Worm (Caenorhabditis elegans) whole organism, L2 larva: ENCODE results near the gene srh-219.

Source experiments
- elt-3 ChIP-seq: sonication (generic microtip); optimal IDR thresholded peaks from 2 replicates; lab custom pipeline; 2017; ENCODE audit warnings: missing biosample characterization, missing genetic modification characterization
- lin-11 ChIP-seq: fragments of 150-350 bp; sonication (generic microtip); optimal IDR thresholded peaks from 2 replicates; lab custom pipeline; 2014; ENCODE audit warnings: missing biosample characterization, missing genetic modification characterization, inconsistent platforms, mixed read lengths
- lin-13 ChIP-seq: fragments of 150-350 bp; optimal IDR thresholded peaks from 2 replicates; lab custom pipeline; 2014; ENCODE audit warnings: missing biosample characterization, missing genetic modification reagents, missing genetic modification characterization
- lsy-2 ChIP-seq, 2 experiments: fragments of 150-350 bp in 1 of 2; sonication (generic microtip) in 1 of 2; optimal IDR thresholded peaks; 2 replicates each; lab custom pipeline; 2014 to 2017; ENCODE audit warnings: missing biosample characterization in 2 of 2, missing genetic modification characterization in 2 of 2
- unc-55 ChIP-seq: fragments of 150-350 bp; sonication (generic microtip); optimal IDR thresholded peaks from 3 replicates; lab custom pipeline; 2014; ENCODE audit warnings: missing biosample characterization, missing genetic modification reagents, missing genetic modification characterization

ce11 chrV:15471029-15471428 lies 24.2 kb upstream of the srh-219 start, which contains the start of gene dpf-1:
- no peak for TF ChIP-seq lin-13 (GFP tag; lab: Kevin White, UChicago)
- no peak for TF ChIP-seq lsy-2 (tag; optimal IDR thresholded peaks at IDR 0.05; lab: Kevin White, UChicago)
- no peak for TF ChIP-seq unc-55 (GFP tag; lab: Kevin White, UChicago)
- TF ChIP-seq elt-3 (tag; lab: Kevin White, UChicago) = no peak
- no peak for TF ChIP-seq lin-11
